Fruit fly (Drosophila melanogaster) whole organism, embryonic: ENCODE measurements around the gene CG43902.

Experiments
- Asciz ChIP-seq: fragments of 200-800 bp; sonication (Bioruptor generic); optimal IDR thresholded peaks from 2 replicates; lab custom pipeline; 2017; ENCODE audit warnings: missing biosample characterization, mild to moderate bottlenecking, missing genetic modification characterization, missing genetic modification reagents
- Awh ChIP-seq: fragments of 200-800 bp; sonication (Bioruptor generic); IDR thresholded peaks from 2 replicates; pipeline ENCODE4, ENCODE4 v1.3.6; 2022; ENCODE audit warnings: missing biosample characterization, missing genetic modification characterization
- Bteb2 ChIP-seq: fragments of 200-800 bp; sonication (Bioruptor generic); optimal IDR thresholded peaks from 2 replicates; lab custom pipeline; 2016; ENCODE audit warnings: missing biosample characterization, missing genetic modification characterization
- CG12071 ChIP-seq: fragments of 200-800 bp; sonication (Bioruptor generic); optimal IDR thresholded peaks from 3 replicates; lab custom pipeline; 2018; ENCODE audit warnings: missing biosample characterization, mild to moderate bottlenecking, missing genetic modification characterization
- CG12104 ChIP-seq: fragments of 200-800 bp; sonication (Bioruptor generic); optimal IDR thresholded peaks from 3 replicates; lab custom pipeline; 2016; ENCODE audit warnings: missing biosample characterization, missing genetic modification characterization
- CG13624 ChIP-seq: fragments of 200-800 bp; sonication (Bioruptor generic); optimal IDR thresholded peaks from 2 replicates; lab custom pipeline; 2016; ENCODE audit warnings: missing biosample characterization, missing genetic modification characterization
- CG1529 ChIP-seq: fragments of 200-800 bp; sonication (Bioruptor generic); optimal IDR thresholded peaks from 3 replicates; lab custom pipeline; 2018; ENCODE audit warnings: missing biosample characterization, missing genetic modification characterization
- CG16815 ChIP-seq: fragments of 200-800 bp; sonication (Bioruptor generic); optimal IDR thresholded peaks from 3 replicates; lab custom pipeline; 2017; ENCODE audit warnings: missing biosample characterization, mild to moderate bottlenecking, missing genetic modification characterization
- CG16863 ChIP-seq: fragments of 200-800 bp; sonication (Bioruptor generic); optimal IDR thresholded peaks from 3 replicates; lab custom pipeline; 2016; ENCODE audit warnings: missing biosample characterization, missing genetic modification characterization
- CG17359 ChIP-seq: fragments of 200-800 bp; sonication (Bioruptor generic); optimal IDR thresholded peaks from 3 replicates; lab custom pipeline; 2018; ENCODE audit warnings: missing biosample characterization, mild to moderate bottlenecking, missing genetic modification characterization, moderate library complexity
- CG17568 ChIP-seq: fragments of 200-800 bp; sonication (Bioruptor generic); optimal IDR thresholded peaks from 2 replicates; lab custom pipeline; 2018; ENCODE audit warnings: missing biosample characterization, mild to moderate bottlenecking, missing genetic modification characterization, moderate library complexity
- CG2120 ChIP-seq: fragments of 200-800 bp; sonication (Bioruptor generic); optimal IDR thresholded peaks from 3 replicates; lab custom pipeline; 2016; ENCODE audit warnings: missing biosample characterization, missing genetic modification characterization
- CG3065 ChIP-seq: fragments of 200-800 bp; sonication (Bioruptor generic); optimal IDR thresholded peaks from 2 replicates; lab custom pipeline; 2016; ENCODE audit warnings: missing biosample characterization, missing genetic modification characterization
- CG4730 ChIP-seq: fragments of 200-800 bp; sonication (Bioruptor generic); IDR thresholded peaks from 2 replicates; pipeline ENCODE4 v1.3.6; 2022; ENCODE audit warnings: missing biosample characterization, missing genetic modification characterization
- CG8290 ChIP-seq, 3 experiments: fragments of 200-800 bp; sonication (Bioruptor generic); optimal IDR thresholded peaks; 2 replicates each; lab custom pipeline; 2016 to 2019; ENCODE audit warnings: missing biosample characterization in 3 of 3, missing genetic modification characterization in 3 of 3, mild to moderate bottlenecking in 2 of 3, moderate library complexity in 1 of 3
- CG8765 ChIP-seq: fragments of 200-800 bp; sonication (Bioruptor generic); IDR thresholded peaks from 2 replicates; pipeline ENCODE4 v1.3.6; 2022; ENCODE audit warnings: missing biosample characterization, missing genetic modification characterization
- CG8944 ChIP-seq: fragments of 200-800 bp; sonication (Bioruptor generic); optimal IDR thresholded peaks from 3 replicates; lab custom pipeline; 2016; ENCODE audit warnings: missing biosample characterization, missing genetic modification characterization
- CrebB ChIP-seq: fragments of 200-800 bp; sonication (Bioruptor generic); optimal IDR thresholded peaks from 3 replicates; lab custom pipeline; 2018; ENCODE audit warnings: missing biosample characterization, mild to moderate bottlenecking, missing genetic modification characterization
- Dfd ChIP-seq, 2 experiments: fragments of >200 bp; optimal IDR thresholded peaks; 2 replicates each; lab custom pipeline; 2017; ENCODE audit warnings: missing biosample characterization in 2 of 2, missing genetic modification characterization in 2 of 2
- Drgx ChIP-seq: fragments of 200-800 bp; sonication (Bioruptor generic); IDR thresholded peaks from 2 replicates; pipeline ENCODE4 v1.3.6; 2022; ENCODE audit warnings: missing biosample characterization, missing genetic modification characterization
- HHEX ChIP-seq: fragments of 200-800 bp; sonication (Bioruptor generic); optimal IDR thresholded peaks from 3 replicates; lab custom pipeline; 2017; ENCODE audit warnings: missing biosample characterization, mild to moderate bottlenecking, missing genetic modification characterization, missing genetic modification reagents
- Hey ChIP-seq: fragments of 200-800 bp; sonication (Bioruptor generic); optimal IDR thresholded peaks from 3 replicates; lab custom pipeline; 2018; ENCODE audit warnings: missing biosample characterization, mild to moderate bottlenecking, missing genetic modification characterization
- Hr39 ChIP-seq: fragments of >200 bp; optimal IDR thresholded peaks from 2 replicates; lab custom pipeline; 2017
- Lhr ChIP-seq: fragments of 200-800 bp; sonication (Bioruptor generic); optimal IDR thresholded peaks from 3 replicates; lab custom pipeline; 2017; ENCODE audit warnings: mild to moderate bottlenecking, missing biosample characterization, missing genetic modification reagents, missing genetic modification characterization
- Med ChIP-seq: fragments of 200-800 bp; sonication (Bioruptor generic); peaks from one replicate; lab custom pipeline; 2016; ENCODE audit warnings: missing biosample characterization, missing genetic modification characterization, mild to moderate bottlenecking, inconsistent platforms, moderate library complexity
- NC2β ChIP-seq: fragments of 200-800 bp; sonication (Bioruptor generic); optimal IDR thresholded peaks from 2 replicates; lab custom pipeline; 2016; ENCODE audit warnings: missing biosample characterization, missing genetic modification characterization
- NFAT ChIP-seq: fragments of 200-800 bp; sonication (Bioruptor generic); IDR thresholded peaks from 2 replicates; pipeline ENCODE4 v1.3.6; 2022; ENCODE audit warnings: missing biosample characterization, missing genetic modification characterization
- Oli ChIP-seq: fragments of 200-800 bp; sonication (Bioruptor generic); optimal IDR thresholded peaks from 2 replicates; lab custom pipeline; 2018; ENCODE audit warnings: missing biosample characterization, mild to moderate bottlenecking, missing genetic modification characterization, moderate library complexity
- Ptx1 ChIP-seq: fragments of 200-800 bp; sonication (Bioruptor generic); IDR thresholded peaks from 2 replicates; pipeline ENCODE4 v1.3.6; 2022; ENCODE audit warnings: missing biosample characterization, missing genetic modification characterization
- Spps ChIP-seq: fragments of 200-800 bp; sonication (Bioruptor generic); optimal IDR thresholded peaks from 2 replicates; lab custom pipeline; 2018; ENCODE audit warnings: missing biosample characterization, mild to moderate bottlenecking, missing genetic modification characterization
- ase ChIP-seq: fragments of 200-800 bp; sonication (Bioruptor generic); IDR thresholded peaks from 3 replicates; pipeline ENCODE4 v1.3.6; 2022; ENCODE audit warnings: missing biosample characterization, missing genetic modification characterization
- ems ChIP-seq: fragments of 200-800 bp; sonication (Bioruptor generic); optimal IDR thresholded peaks from 3 replicates; lab custom pipeline; 2016; ENCODE audit warnings: missing biosample characterization, missing genetic modification characterization
- hth ChIP-seq: fragments of >200 bp; optimal IDR thresholded peaks from 2 replicates; lab custom pipeline; 2017; ENCODE audit warnings: inconsistent platforms
- lmd ChIP-seq: fragments of 200-800 bp; sonication (Bioruptor generic); IDR thresholded peaks from 2 replicates; pipeline ENCODE4 v1.3.6; 2022; ENCODE audit warnings: missing biosample characterization, missing genetic modification characterization
- pan ChIP-seq, 4 experiments: fragments of >200 bp in 3 of 4; fragments of 200-800 bp in 1 of 4; sonication (Bioruptor generic) in 1 of 4; optimal IDR thresholded peaks in 3 of 4; IDR thresholded peaks in 1 of 4; 2 replicates each; pipeline versions ENCODE4 v1.3.6 to Lab custom; 2017 to 2022; ENCODE audit warnings: missing biosample characterization in 2 of 4, missing genetic modification characterization in 2 of 4, mixed read lengths in 1 of 4
- ranshi ChIP-seq: fragments of 200-800 bp; sonication (Bioruptor generic); IDR thresholded peaks from 2 replicates; pipeline ENCODE4 v1.3.6; 2022; ENCODE audit warnings: missing biosample characterization, missing genetic modification characterization
- scrt ChIP-seq: fragments of 200-800 bp; sonication (Bioruptor generic); optimal IDR thresholded peaks from 2 replicates; lab custom pipeline; 2018; ENCODE audit warnings: missing biosample characterization, mild to moderate bottlenecking, missing genetic modification characterization, moderate library complexity
- sd ChIP-seq: fragments of 200-800 bp; sonication (Bioruptor generic); optimal IDR thresholded peaks from 3 replicates; lab custom pipeline; 2018; ENCODE audit warnings: missing biosample characterization, mild to moderate bottlenecking, missing genetic modification characterization, moderate library complexity
- sisA ChIP-seq: fragments of 200-800 bp; sonication (Bioruptor generic); IDR thresholded peaks from 2 replicates; pipeline ENCODE4 v1.3.6; 2022; ENCODE audit warnings: missing biosample characterization, missing genetic modification characterization
- stwl ChIP-seq: fragments of 200-800 bp; sonication (Bioruptor generic); optimal IDR thresholded peaks from 3 replicates; lab custom pipeline; 2018; ENCODE audit warnings: missing biosample characterization, mild to moderate bottlenecking, missing genetic modification characterization, moderate library complexity
- zen ChIP-seq: fragments of 200-800 bp; sonication (Bioruptor generic); optimal IDR thresholded peaks from 3 replicates; lab custom pipeline; 2018; ENCODE audit warnings: missing biosample characterization, mild to moderate bottlenecking, missing genetic modification characterization, moderate library complexity
- zen2 ChIP-seq: fragments of 200-800 bp; sonication (Bioruptor generic); IDR thresholded peaks from 3 replicates; pipeline ENCODE4 v1.3.6; 2022; ENCODE audit warnings: missing biosample characterization, missing genetic modification characterization; ENCODE audit not compliant: partially characterized antibody

Gene CG43902

dm6 chrX:10127204-10127603, 31.0 kb upstream of the CG43902 start:
- TF ChIP-seq Drgx (peak; percentile 26; the same call in 1 of the 2 replicates), Asciz (no peak), CG1529 (GFP tag; lab: Kevin White, UChicago) (no peak)
- TF ChIP-seq, all 482 proteins: peak for 1

- no peak for TF ChIP-seq scrt (GFP tag; lab: Kevin White, UChicago)
- no peak for TF ChIP-seq CG8765 (GFP tag; lab: Robert Waterston, UW)
- TF ChIP-seq HHEX (GFP tag; lab: Kevin White, UChicago), result no peak
- no peak for TF ChIP-seq NFAT (GFP tag; lab: Robert Waterston, UW)
- TF ChIP-seq Spps (tag; lab: Kevin White, UChicago), result no peak
- TF ChIP-seq, all 482 proteins: peak for 0
These were observed 20.6 kb upstream of the CG43902 start for dm6 chrX:10137587-10137986.

DNA sequence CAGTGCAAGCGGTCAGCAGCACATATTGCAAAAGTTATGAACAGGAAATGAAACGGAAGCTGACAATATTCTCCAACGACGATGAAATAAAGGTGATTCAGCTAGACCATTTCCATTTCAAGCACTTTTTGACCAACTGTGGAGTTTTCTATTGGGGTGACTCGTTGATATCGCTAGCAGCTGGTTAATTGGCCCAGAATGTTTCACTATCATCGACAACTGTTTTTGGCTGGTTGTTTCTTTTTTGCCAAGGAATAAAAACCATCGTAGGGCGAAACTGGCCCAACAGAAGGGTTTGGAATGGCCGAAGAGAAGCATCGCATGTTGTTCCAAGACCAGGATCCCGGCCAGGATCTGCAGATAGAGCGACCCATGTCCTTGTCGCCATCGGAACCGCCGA, 4.9 kb upstream of the CG43902 start, which contains the start of gene CG12645:
Gene CG12645 (plus strand): TSS at position 301 of the 400 bp plus-strand sequence.
- TF ChIP-seq pan (optimal IDR thresholded peaks at IDR 0.05; lab: Kevin White, UChicago) (no peak), pan (GFP tag; optimal IDR thresholded peaks at IDR 0.05 in 1 of 2, IDR thresholded peaks at IDR 0.05 in 1 of 2) (no peak), CG12071 (no peak), Oli (tag; lab: Kevin White, UChicago) (no peak), sisA (GFP tag; lab: Robert Waterston, UW) (no peak)

DNA sequence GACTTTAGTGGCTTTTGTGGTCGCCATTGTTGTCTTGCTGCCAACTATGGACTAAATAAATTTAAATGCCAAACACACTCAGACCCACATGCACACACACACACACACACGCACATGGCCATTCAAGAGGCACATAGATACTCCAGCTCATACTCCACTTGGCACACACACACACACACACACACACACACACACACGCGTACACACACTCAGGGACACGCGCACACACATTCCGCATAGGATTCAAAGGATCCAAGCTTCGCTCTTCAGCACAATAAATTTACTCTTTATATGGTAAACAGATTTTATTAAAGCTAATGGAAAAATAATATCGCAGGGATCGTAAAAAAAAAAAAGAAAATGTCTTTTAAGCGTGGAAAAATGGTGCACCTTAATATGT, 24.6 kb downstream of the CG43902 start:
- no peak for TF ChIP-seq CG4730
- no peak for TF ChIP-seq CG8765 (GFP tag; lab: Robert Waterston, UW)
- TF ChIP-seq Dfd (GFP tag; optimal IDR thresholded peaks at IDR 0.05; lab: Kevin White, UChicago), result peak in 1 of 2 experiments; percentile 80
- TF ChIP-seq Med (GFP tag; lab: Kevin White, UChicago), result peak; percentile 49

dm6 chrX:10184355-10185058, 26.3 kb downstream of the CG43902 start:
- TF ChIP-seq CG3065 (GFP tag; lab: Kevin White, UChicago), result no peak
- TF ChIP-seq stwl, result no peak
- TF ChIP-seq CG8290 (GFP tag; optimal IDR thresholded peaks at IDR 0.05; lab: Kevin White, UChicago), result no peak
- TF ChIP-seq CG8290 (tag; optimal IDR thresholded peaks at IDR 0.05; lab: Kevin White, UChicago), result peak in 1 of 2 experiments; percentile 32
- TF ChIP-seq CG8765 (GFP tag; lab: Robert Waterston, UW), result no peak
- no peak for TF ChIP-seq CG17568 (GFP tag; lab: Kevin White, UChicago)
- no peak for TF ChIP-seq hth (lab: Kevin White, UChicago)
- TF ChIP-seq CG17359 (tag; lab: Kevin White, UChicago), result no peak
- peak; percentile 68 for TF ChIP-seq lmd
- peak; percentile 83 for TF ChIP-seq CG13624
- no peak for TF ChIP-seq CG12104 (GFP tag; lab: Kevin White, UChicago)
- no peak for TF ChIP-seq sd (tag; lab: Kevin White, UChicago)
- TF ChIP-seq Hr39, result no peak
- TF ChIP-seq Lhr, result no peak
- no peak for TF ChIP-seq zen (tag; lab: Kevin White, UChicago)
- 0 out of 2 replicates have a peak, but pooled peaks have one; percentile 30 for TF ChIP-seq Awh
- no peak for TF ChIP-seq CG16863 (GFP tag; lab: Kevin White, UChicago)
- no peak for TF ChIP-seq ase
- no peak for TF ChIP-seq Bteb2 (GFP tag; lab: Kevin White, UChicago)
- TF ChIP-seq CG8944 (GFP tag; lab: Kevin White, UChicago), result no peak
- no peak for TF ChIP-seq Hey (tag; lab: Kevin White, UChicago)
- TF ChIP-seq CG2120 (GFP tag; lab: Kevin White, UChicago), result peak; percentile 81
- peak; percentile 66 for TF ChIP-seq Ptx1 (GFP tag; lab: Robert Waterston, UW)
- TF ChIP-seq ranshi (GFP tag; lab: Robert Waterston, UW), result peak; percentile 53; the same call in 1 of the 2 replicates
- TF ChIP-seq CG16815 (GFP tag; lab: Kevin White, UChicago), result no peak
- TF ChIP-seq zen2 (GFP tag; lab: Robert Waterston, UW), result no peak
- no peak for TF ChIP-seq CrebB
- no peak for TF ChIP-seq NC2β
- TF ChIP-seq ems (GFP tag; lab: Kevin White, UChicago), result no peak
